Worm (Caenorhabditis elegans) whole organism, young adult: ENCODE measurements around the gene hsp-43.

Experiments
- B0035.1 ChIP-seq: sonication (generic microtip); optimal IDR thresholded peaks from 2 replicates; lab custom pipeline; 2016; ENCODE audit warnings: missing genetic modification characterization, mild to moderate bottlenecking, missing compliant biosample characterization, missing genotype, missing genetic modification reagents
- C17E4.6 ChIP-seq: fragments of 200-800 bp; sonication (Bioruptor generic); IDR thresholded peaks from 2 replicates; pipeline ENCODE4 v1.3.6; 2022; ENCODE audit warnings: missing genetic modification reagents, missing genetic modification characterization, missing compliant biosample characterization
- D2030.7 ChIP-seq: fragments of 200-800 bp; sonication (Bioruptor generic); IDR thresholded peaks from 2 replicates; pipeline ENCODE4 v1.3.6; 2022; ENCODE audit warnings: missing genetic modification reagents, missing genetic modification characterization, missing compliant biosample characterization
- F23B12.7 ChIP-seq: sonication (generic microtip); optimal IDR thresholded peaks from 2 replicates; lab custom pipeline; 2017; ENCODE audit warnings: missing genetic modification characterization, mild to moderate bottlenecking, missing compliant biosample characterization, antibody characterized with exemption, moderate library complexity; ENCODE audit not compliant: insufficient read depth
- F37B4.10 ChIP-seq: fragments of 200-800 bp; sonication (Bioruptor generic); IDR thresholded peaks from 2 replicates; pipeline ENCODE4 v1.3.6; 2022; ENCODE audit warnings: missing genetic modification characterization, missing compliant biosample characterization
- F39B2.1 ChIP-seq: fragments of 200-800 bp; sonication (Bioruptor generic); IDR thresholded peaks from 2 replicates; pipeline ENCODE4 v1.3.6; 2022; ENCODE audit warnings: missing genetic modification reagents, missing genetic modification characterization, missing compliant biosample characterization
- F57A8.1 ChIP-seq: fragments of 200-800 bp; sonication (Bioruptor generic); optimal IDR thresholded peaks from 2 replicates; lab custom pipeline; 2018; ENCODE audit warnings: mild to moderate bottlenecking, missing genetic modification characterization, moderate library complexity, missing compliant biosample characterization
- T26A5.8 ChIP-seq: sonication (generic microtip); optimal IDR thresholded peaks from 2 replicates; lab custom pipeline; 2016; ENCODE audit warnings: missing genetic modification characterization, missing compliant biosample characterization
- Y53G8AR.9 ChIP-seq: fragments of 200-800 bp; sonication (Bioruptor generic); conservative IDR thresholded peaks from 2 replicates; pipeline ENCODE4 v1.3.6; 2022; ENCODE audit warnings: missing genetic modification reagents, missing genetic modification characterization, missing compliant biosample characterization
- Y67H2A.10 ChIP-seq: fragments of 200-800 bp; sonication (Bioruptor generic); conservative IDR thresholded peaks from 2 replicates; pipeline ENCODE4 v1.3.6; 2022; ENCODE audit warnings: missing genetic modification reagents, missing genetic modification characterization, missing compliant biosample characterization
- Y95B8A.8 ChIP-seq: fragments of 200-800 bp; sonication (Bioruptor generic); IDR thresholded peaks from 2 replicates; pipeline ENCODE4 v1.3.6; 2022; ENCODE audit warnings: missing genetic modification reagents, missing genetic modification characterization, missing compliant biosample characterization
- ama-1 ChIP-seq, 3 experiments: fragments of 150-350 bp in 1 of 3; sonication (generic microtip) in 2 of 3; optimal IDR thresholded peaks; 2 replicates each; lab custom pipeline; 2014 to 2018; ENCODE audit warnings: missing biosample characterization in 2 of 3, missing genetic modification characterization in 2 of 3, missing genetic modification reagents in 2 of 3
- aptf-3 ChIP-seq: fragments of 200-800 bp; sonication (Bioruptor generic); IDR thresholded peaks from 2 replicates; pipeline ENCODE4 v1.3.6; 2022; ENCODE audit warnings: missing genetic modification characterization, missing compliant biosample characterization
- bed-1 ChIP-seq: fragments of 200-800 bp; sonication (Bioruptor generic); IDR thresholded peaks from 2 replicates; pipeline ENCODE4 v1.3.6; 2022; ENCODE audit warnings: missing genetic modification reagents, missing genetic modification characterization, missing compliant biosample characterization
- cebp-1 ChIP-seq, 2 experiments: fragments of 200-800 bp in 1 of 2; sonication (Bioruptor generic) in 1 of 2; sonication (generic microtip) in 1 of 2; IDR thresholded peaks in 1 of 2; optimal IDR thresholded peaks in 1 of 2; 2 replicates each; pipeline versions ENCODE4 v1.3.6 to Lab custom; 2017 to 2022; ENCODE audit warnings: missing compliant biosample characterization in 2 of 2, missing genetic modification characterization in 2 of 2, mild to moderate bottlenecking in 1 of 2, missing genetic modification reagents in 1 of 2, moderate library complexity in 1 of 2
- cebp-2 ChIP-seq: fragments of 200-800 bp; sonication (Bioruptor generic); IDR thresholded peaks from 2 replicates; pipeline ENCODE4 v1.3.6; 2022; ENCODE audit warnings: missing genetic modification characterization, missing compliant biosample characterization
- ceh-100 ChIP-seq: fragments of 200-800 bp; sonication (Bioruptor generic); IDR thresholded peaks from 2 replicates; pipeline ENCODE4 v1.3.6; 2022; ENCODE audit warnings: missing genetic modification reagents, missing genetic modification characterization, missing compliant biosample characterization
- ceh-58 ChIP-seq: fragments of 200-800 bp; sonication (Bioruptor generic); IDR thresholded peaks from 2 replicates; pipeline ENCODE4 v1.3.6; 2022; ENCODE audit warnings: missing genetic modification characterization, missing compliant biosample characterization
- efl-1 ChIP-seq: fragments of 150-350 bp; optimal IDR thresholded peaks from 2 replicates; lab custom pipeline; 2014; ENCODE audit warnings: missing biosample characterization, missing genetic modification reagents, missing genetic modification characterization
- egrh-3 ChIP-seq: fragments of 200-800 bp; sonication (Bioruptor generic); IDR thresholded peaks from 2 replicates; pipeline ENCODE4 v1.3.6; 2022; ENCODE audit warnings: missing genetic modification reagents, missing genetic modification characterization, missing compliant biosample characterization
- him-1 ChIP-seq: sonication (generic microtip); optimal IDR thresholded peaks from 2 replicates; lab custom pipeline; 2016; ENCODE audit warnings: missing genotype, missing genetic modification reagents, missing genetic modification characterization, missing compliant biosample characterization
- let-607 ChIP-seq, 2 experiments: fragments of 200-800 bp in 1 of 2; sonication (Bioruptor generic) in 1 of 2; sonication (generic microtip) in 1 of 2; optimal IDR thresholded peaks; 2 replicates each; lab custom pipeline; 2016 to 2018; ENCODE audit warnings: mild to moderate bottlenecking in 2 of 2, missing compliant biosample characterization in 2 of 2, missing genetic modification characterization in 2 of 2, moderate library complexity in 2 of 2, missing genotype in 1 of 2
- lin-54 ChIP-seq: fragments of 200-800 bp; sonication (Bioruptor generic); optimal IDR thresholded peaks from 2 replicates; lab custom pipeline; 2018; ENCODE audit warnings: mild to moderate bottlenecking, missing genetic modification characterization, missing compliant biosample characterization
- lir-1 ChIP-seq: fragments of 200-800 bp; sonication (Bioruptor generic); conservative IDR thresholded peaks from 2 replicates; pipeline ENCODE4 v1.3.6; 2022; ENCODE audit warnings: missing genetic modification reagents, missing genetic modification characterization, missing compliant biosample characterization
- lsy-27 ChIP-seq: sonication (generic microtip); optimal IDR thresholded peaks from 2 replicates; lab custom pipeline; 2017; ENCODE audit warnings: missing genetic modification characterization, mild to moderate bottlenecking, missing compliant biosample characterization, antibody characterized with exemption, missing genotype, borderline replicate concordance; ENCODE audit not compliant: insufficient read depth
- mcd-1 ChIP-seq: fragments of 200-800 bp; sonication (Bioruptor generic); IDR thresholded peaks from 2 replicates; pipeline ENCODE4 v1.3.6; 2022; ENCODE audit warnings: missing genetic modification reagents, missing genetic modification characterization, missing compliant biosample characterization
- mes-4 ChIP-seq: sonication (generic microtip); optimal IDR thresholded peaks from 2 replicates; lab custom pipeline; 2016; ENCODE audit warnings: missing genotype, missing genetic modification characterization, missing compliant biosample characterization
- nfya-1 ChIP-seq: sonication (generic microtip); optimal IDR thresholded peaks from 2 replicates; lab custom pipeline; 2017; ENCODE audit warnings: antibody characterized with exemption, missing compliant biosample characterization, missing genetic modification characterization, borderline replicate concordance; ENCODE audit not compliant: insufficient read depth
- nfya-2 ChIP-seq: fragments of 200-800 bp; sonication (Bioruptor generic); IDR thresholded peaks from 2 replicates; pipeline ENCODE4 v1.3.6; 2022; ENCODE audit warnings: missing genetic modification reagents, missing genetic modification characterization, missing compliant biosample characterization
- nhr-80 ChIP-seq: sonication (generic microtip); optimal IDR thresholded peaks from 2 replicates; lab custom pipeline; 2016; ENCODE audit warnings: missing genetic modification characterization, missing compliant biosample characterization
- pbrm-1 ChIP-seq: fragments of 200-800 bp; sonication (Bioruptor generic); IDR thresholded peaks from 2 replicates; pipeline ENCODE4 v1.3.6; 2022; ENCODE audit warnings: missing genetic modification reagents, missing genetic modification characterization, missing compliant biosample characterization
- snpc-1.3 ChIP-seq: sonication (generic microtip); optimal IDR thresholded peaks from 2 replicates; lab custom pipeline; 2017; ENCODE audit warnings: missing genetic modification characterization, mild to moderate bottlenecking, missing compliant biosample characterization, antibody characterized with exemption, moderate library complexity, missing genotype, missing genetic modification reagents; ENCODE audit not compliant: insufficient read depth
- somi-1 ChIP-seq: fragments of 200-800 bp; sonication (Bioruptor generic); optimal IDR thresholded peaks from 2 replicates; lab custom pipeline; 2018; ENCODE audit warnings: mild to moderate bottlenecking, missing genetic modification characterization, missing compliant biosample characterization
- tbp1 ChIP-seq: fragments of 200-800 bp; sonication (Bioruptor generic); optimal IDR thresholded peaks from 2 replicates; lab custom pipeline; 2018; ENCODE audit warnings: mild to moderate bottlenecking, missing genetic modification characterization, missing compliant biosample characterization
- tlf-1 ChIP-seq: fragments of 200-800 bp; sonication (Bioruptor generic); optimal IDR thresholded peaks from 2 replicates; lab custom pipeline; 2018; ENCODE audit warnings: mild to moderate bottlenecking, missing genetic modification characterization, missing compliant biosample characterization
- unc-62 ChIP-seq: fragments of 150-350 bp; optimal IDR thresholded peaks from 2 replicates; lab custom pipeline; 2014; ENCODE audit warnings: missing biosample characterization, missing genetic modification reagents, missing genetic modification characterization
- zfh-2 ChIP-seq: fragments of 200-800 bp; sonication (Bioruptor generic); conservative IDR thresholded peaks from 2 replicates; pipeline ENCODE4 v1.3.6; 2022; ENCODE audit warnings: missing genetic modification reagents, missing genetic modification characterization, missing compliant biosample characterization
- ztf-18 ChIP-seq: sonication (generic microtip); optimal IDR thresholded peaks from 2 replicates; lab custom pipeline; 2016; ENCODE audit warnings: missing genotype, mild to moderate bottlenecking, missing genetic modification characterization, missing compliant biosample characterization
- ztf-22 ChIP-seq: fragments of 200-800 bp; sonication (Bioruptor generic); optimal IDR thresholded peaks from 2 replicates; lab custom pipeline; 2018; ENCODE audit warnings: mild to moderate bottlenecking, missing genetic modification characterization, moderate library complexity, missing compliant biosample characterization
- ztf-25 ChIP-seq: fragments of 200-800 bp; sonication (Bioruptor generic); IDR thresholded peaks from 2 replicates; pipeline ENCODE4 v1.3.6; 2022; ENCODE audit warnings: missing genetic modification reagents, missing genetic modification characterization, missing compliant biosample characterization
- ztf-28 ChIP-seq: fragments of 200-800 bp; sonication (Bioruptor generic); IDR thresholded peaks from 2 replicates; pipeline ENCODE4 v1.3.6; 2022; ENCODE audit warnings: missing genetic modification reagents, missing genetic modification characterization, missing compliant biosample characterization
- ztf-3 ChIP-seq: fragments of 200-800 bp; sonication (Bioruptor generic); optimal IDR thresholded peaks from 2 replicates; lab custom pipeline; 2018; ENCODE audit warnings: mild to moderate bottlenecking, missing genetic modification characterization, missing compliant biosample characterization
- ztf-6 ChIP-seq: fragments of 200-800 bp; sonication (Bioruptor generic); IDR thresholded peaks from 2 replicates; pipeline ENCODE4 v1.3.6; 2022; ENCODE audit warnings: missing genetic modification reagents, missing genetic modification characterization, missing compliant biosample characterization

hsp-43 gene

DNA sequence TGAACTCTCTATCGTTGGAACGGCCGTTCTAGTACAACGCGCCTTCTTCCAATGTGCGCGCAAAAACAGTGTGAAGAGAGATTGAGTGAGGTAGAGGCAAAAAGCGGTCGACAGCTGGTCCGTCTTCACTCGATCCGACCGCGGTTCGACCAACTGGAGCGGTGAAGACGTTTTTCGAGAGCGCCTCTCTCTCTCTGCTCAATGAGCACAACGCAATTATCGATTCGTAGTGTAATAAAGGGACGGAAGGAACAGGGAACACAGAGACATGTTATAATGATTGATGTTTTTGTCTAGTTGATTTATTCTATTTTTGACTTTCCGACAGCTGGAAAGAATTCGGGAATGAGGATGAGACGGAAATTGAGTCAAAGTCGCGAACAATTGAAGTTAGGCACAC is 10.5 kb downstream of the hsp-43 start:
- TF ChIP-seq him-1 (tag; lab: Kevin White, UChicago) (no peak), ceh-58 (no peak), zfh-2 (GFP tag; lab: Robert Waterston, UW) (0 out of 2 replicates have a peak, but pooled peaks have one; percentile 21), ztf-3 (GFP tag; lab: Kevin White, UChicago) (no peak)

- TF ChIP-seq ztf-25 (GFP tag; lab: Robert Waterston, UW), result no peak
These were observed 14.2 kb downstream of the hsp-43 start for ce11 chrX:6221097-6221496.

DNA sequence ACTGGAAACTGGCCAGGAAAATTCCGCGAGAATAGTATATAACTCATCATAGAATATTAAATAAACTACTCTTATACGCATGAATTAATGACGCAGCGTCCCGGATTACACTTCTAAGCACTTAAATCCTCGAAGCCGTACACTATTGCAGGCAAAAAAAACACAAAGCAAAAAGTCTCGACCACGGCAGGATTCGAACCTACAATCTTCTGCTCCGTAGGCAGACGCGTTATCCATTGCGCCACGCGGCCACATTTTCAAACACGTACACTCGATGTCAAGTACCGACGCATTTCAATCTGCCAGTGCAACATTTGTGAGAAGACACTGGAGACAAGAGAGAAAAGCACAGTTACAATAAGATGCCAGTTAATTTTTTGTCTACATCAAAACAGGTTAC is 15.5 kb downstream of the hsp-43 start:
- TF ChIP-seq mcd-1 (no peak), somi-1 (GFP tag; lab: Kevin White, UChicago) (peak; percentile 37), egrh-3 (GFP tag; lab: Robert Waterston, UW) (no peak), mes-4 (tag; lab: Kevin White, UChicago) (peak; percentile 51), F39B2.1 (no peak), ztf-22 (no peak), tbp1 (GFP tag; lab: Kevin White, UChicago) (peak; percentile 93), ztf-6 (GFP tag; lab: Robert Waterston, UW) (no peak), ztf-28 (peak; percentile 85; the same call in 1 of the 2 replicates), nfya-2 (GFP tag; lab: Robert Waterston, UW) (no peak), bed-1 (0 out of 2 replicates have a peak, but pooled peaks have one; percentile 64), ztf-18 (tag; lab: Kevin White, UChicago) (peak; percentile 43), F57A8.1 (GFP tag; lab: Kevin White, UChicago) (no peak), pbrm-1 (GFP tag; lab: Robert Waterston, UW) (peak; percentile 85), snpc-1.3 (tag; lab: Kevin White, UChicago) (no peak), nfya-1 (tag; lab: Kevin White, UChicago) (no peak), lsy-27 (tag; lab: Kevin White, UChicago) (peak; percentile 57), tlf-1 (GFP tag; lab: Kevin White, UChicago) (peak; percentile 32), B0035.1 (tag; lab: Kevin White, UChicago) (no peak), him-1 (tag; lab: Kevin White, UChicago) (peak; percentile 88), C17E4.6 (GFP tag; lab: Robert Waterston, UW) (no peak), let-607 (tag; optimal IDR thresholded peaks at IDR 0.05; lab: Kevin White, UChicago) (peak in 1 of 2 experiments; percentile 33), F23B12.7 (tag; lab: Kevin White, UChicago) (no peak), cebp-2 (GFP tag; lab: Robert Waterston, UW) (no peak), unc-62 (no peak), aptf-3 (GFP tag; lab: Robert Waterston, UW) (no peak), lir-1 (no peak), Y67H2A.10 (GFP tag; lab: Robert Waterston, UW) (no peak), Y95B8A.8 (GFP tag; lab: Robert Waterston, UW) (no peak), Y53G8AR.9 (peak; percentile 61; the same call in 1 of the 2 replicates), ama-1 (optimal IDR thresholded peaks at IDR 0.05; lab: Kevin White, UChicago) (no peak), ama-1 (GFP tag; optimal IDR thresholded peaks at IDR 0.05; lab: Kevin White, UChicago) (no peak), cebp-1 (GFP tag; IDR thresholded peaks at IDR 0.05; lab: Robert Waterston, UW) (no peak), cebp-1 (tag; optimal IDR thresholded peaks at IDR 0.05; lab: Kevin White, UChicago) (no peak), D2030.7 (GFP tag; lab: Robert Waterston, UW) (peak; percentile 35; the same call in 1 of the 2 replicates), lin-54 (GFP tag; lab: Kevin White, UChicago) (peak; percentile 37), ceh-100 (GFP tag; lab: Robert Waterston, UW) (no peak), nhr-80 (tag; lab: Kevin White, UChicago) (no peak), F37B4.10 (GFP tag; lab: Robert Waterston, UW) (no peak), efl-1 (no peak), T26A5.8 (tag; lab: Kevin White, UChicago) (no peak)
